Fruit fly (Drosophila melanogaster) whole organism, adult: ENCODE data around the gene Drsl3.
A peak's percentile ranks its signal among the peaks of the same experiment; 100 is the strongest.

Experiments
- CG11617 ChIP-seq: fragments of 200-800 bp; sonication (Bioruptor generic); optimal IDR thresholded peaks from 2 replicates; lab custom pipeline; 2017; ENCODE audit warnings: mild to moderate bottlenecking, missing biosample characterization, missing genetic modification reagents, missing genetic modification characterization
- CG12768 ChIP-seq: fragments of 200-800 bp; sonication (Bioruptor generic); optimal IDR thresholded peaks from 2 replicates; lab custom pipeline; 2017; ENCODE audit warnings: missing biosample characterization, missing genetic modification characterization, mild to moderate bottlenecking, moderate library complexity, missing genetic modification reagents
- CG14711 ChIP-seq: fragments of 200-800 bp; sonication (Bioruptor generic); optimal IDR thresholded peaks from 2 replicates; lab custom pipeline; 2018; ENCODE audit warnings: missing biosample characterization, mild to moderate bottlenecking, missing genetic modification characterization, moderate library complexity
- CG1620 ChIP-seq: fragments of 200-800 bp; sonication (Bioruptor generic); optimal IDR thresholded peaks from 2 replicates; lab custom pipeline; 2016; ENCODE audit warnings: missing biosample characterization, missing genetic modification characterization
- CG33017 ChIP-seq: fragments of 200-800 bp; sonication (Bioruptor generic); optimal IDR thresholded peaks from 2 replicates; lab custom pipeline; 2018; ENCODE audit warnings: missing biosample characterization, mild to moderate bottlenecking, missing genetic modification characterization, moderate library complexity
- CG5204 ChIP-seq: fragments of 200-800 bp; sonication (Bioruptor generic); optimal IDR thresholded peaks from 2 replicates; lab custom pipeline; 2016; ENCODE audit warnings: missing biosample characterization, missing genetic modification characterization
- CG7045 ChIP-seq: fragments of 200-800 bp; sonication (Bioruptor generic); optimal IDR thresholded peaks from 2 replicates; lab custom pipeline; 2017; ENCODE audit warnings: missing biosample characterization, mild to moderate bottlenecking, missing genetic modification characterization
- CG7101 ChIP-seq: fragments of 200-800 bp; sonication (Bioruptor generic); optimal IDR thresholded peaks from 2 replicates; lab custom pipeline; 2018; ENCODE audit warnings: missing biosample characterization, mild to moderate bottlenecking, missing genetic modification characterization, moderate library complexity
- Clk ChIP-seq: fragments of 200-800 bp; sonication (Bioruptor generic); optimal IDR thresholded peaks from 2 replicates; lab custom pipeline; 2017; ENCODE audit warnings: missing biosample characterization, missing genetic modification characterization
- Crg-1 ChIP-seq: fragments of 200-800 bp; sonication (Bioruptor generic); optimal IDR thresholded peaks from 2 replicates; lab custom pipeline; 2016; ENCODE audit warnings: missing biosample characterization, missing genetic modification characterization
- Hr96 ChIP-seq: fragments of 200-800 bp; sonication (Bioruptor generic); optimal IDR thresholded peaks from 2 replicates; lab custom pipeline; 2016; ENCODE audit warnings: missing biosample characterization, missing genetic modification characterization
- Mnt ChIP-seq: fragments of 200-800 bp; sonication (Bioruptor generic); optimal IDR thresholded peaks from 2 replicates; lab custom pipeline; 2016; ENCODE audit warnings: missing biosample characterization, mild to moderate bottlenecking, missing genetic modification characterization
- bab1 ChIP-seq: fragments of 200-800 bp; sonication (Bioruptor generic); optimal IDR thresholded peaks from 3 replicates; lab custom pipeline; 2019; ENCODE audit warnings: missing biosample characterization, mild to moderate bottlenecking, missing genetic modification characterization, moderate library complexity
- cic ChIP-seq: fragments of 200-800 bp; sonication (Bioruptor generic); optimal IDR thresholded peaks from 2 replicates; lab custom pipeline; 2017; ENCODE audit warnings: missing biosample characterization, mild to moderate bottlenecking, missing genetic modification characterization, moderate library complexity
- cnc ChIP-seq, 2 experiments: fragments of >200 bp; optimal IDR thresholded peaks; 2 replicates each; lab custom pipeline; 2017
- kay ChIP-seq: fragments of 200-800 bp; sonication (Bioruptor generic); peaks from one replicate; lab custom pipeline; 2016; ENCODE audit warnings: missing biosample characterization, missing genetic modification characterization, borderline replicate concordance
- ovo ChIP-seq: fragments of 200-800 bp; sonication (Bioruptor generic); optimal IDR thresholded peaks from 2 replicates; lab custom pipeline; 2016; ENCODE audit warnings: missing biosample characterization, missing genetic modification characterization
- pad ChIP-seq: fragments of 200-800 bp; sonication (Bioruptor generic); optimal IDR thresholded peaks from 3 replicates; lab custom pipeline; 2017; ENCODE audit warnings: missing biosample characterization, missing genetic modification characterization, mild to moderate bottlenecking, moderate library complexity, missing genetic modification reagents
- tj ChIP-seq: fragments of 200-800 bp; sonication (Bioruptor generic); optimal IDR thresholded peaks from 3 replicates; lab custom pipeline; 2017; ENCODE audit warnings: missing biosample characterization, mild to moderate bottlenecking, missing genetic modification characterization, moderate library complexity
- toe ChIP-seq: fragments of 200-800 bp; sonication (Bioruptor generic); optimal IDR thresholded peaks from 2 replicates; lab custom pipeline; 2016; ENCODE audit warnings: missing biosample characterization, missing genetic modification characterization

Gene Drsl3

DNA sequence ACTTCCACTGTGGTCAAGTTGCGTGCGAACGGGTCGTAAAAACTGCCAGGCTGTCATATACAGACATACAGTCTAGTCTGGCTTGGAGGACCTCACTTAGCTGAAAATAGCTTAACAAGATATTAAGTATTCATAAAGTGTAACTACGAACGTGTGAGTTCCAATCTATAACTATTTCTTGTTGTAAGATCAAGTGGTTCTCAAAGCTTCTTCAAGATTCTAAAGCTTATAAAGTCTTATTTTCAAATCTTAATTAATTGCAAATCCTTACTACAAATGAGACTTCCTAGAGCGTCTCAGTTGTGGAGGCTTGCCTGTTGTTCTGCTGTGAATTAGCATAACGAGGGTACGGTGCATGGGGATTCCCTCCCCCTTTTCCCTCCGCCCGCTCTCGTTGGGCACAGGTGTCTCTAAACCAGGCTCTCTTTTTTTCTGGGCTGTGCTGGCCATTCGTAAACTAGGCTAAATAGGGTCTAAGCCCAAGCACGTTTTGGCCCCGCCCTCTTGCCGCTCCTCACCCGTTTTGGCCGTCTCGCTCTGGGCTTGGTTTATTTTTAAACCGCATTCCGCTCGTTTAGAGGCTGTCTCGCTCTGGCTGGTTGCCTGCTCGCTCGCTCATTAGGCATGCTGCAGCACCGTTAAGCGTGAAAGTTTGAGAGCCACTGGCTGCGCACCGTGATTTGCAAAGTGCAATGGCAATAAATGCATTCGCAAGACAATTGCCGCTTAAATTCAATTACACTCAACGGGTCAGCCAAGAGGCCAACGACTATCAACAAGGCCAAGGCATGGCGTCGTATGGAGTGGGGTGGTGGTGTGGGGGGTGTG is 23.4 kb downstream of the Drsl3 start:
- TF ChIP-seq CG11617 (GFP tag; lab: Kevin White, UChicago) (no peak), cnc (optimal IDR thresholded peaks at IDR 0.05; lab: Kevin White, UChicago) (no peak), CG33017 (tag; lab: Kevin White, UChicago) (no peak), ovo (GFP tag; lab: Kevin White, UChicago) (peak; percentile 97), CG7101 (no peak), CG1620 (GFP tag; lab: Kevin White, UChicago) (no peak), Clk (GFP tag; lab: Kevin White, UChicago) (no peak), cic (GFP tag; lab: Kevin White, UChicago) (no peak), Crg-1 (GFP tag; lab: Kevin White, UChicago) (peak; percentile 17), kay (GFP tag; lab: Kevin White, UChicago) (peak; percentile 10), CG7045 (GFP tag; lab: Kevin White, UChicago) (no peak), bab1 (GFP tag; lab: Kevin White, UChicago) (no peak), Hr96 (GFP tag; lab: Kevin White, UChicago) (no peak), pad (no peak), tj (GFP tag; lab: Kevin White, UChicago) (no peak), CG14711 (tag; lab: Kevin White, UChicago) (no peak), Mnt (peak; percentile 14), CG12768 (no peak), CG5204 (GFP tag; lab: Kevin White, UChicago) (no peak)

DNA sequence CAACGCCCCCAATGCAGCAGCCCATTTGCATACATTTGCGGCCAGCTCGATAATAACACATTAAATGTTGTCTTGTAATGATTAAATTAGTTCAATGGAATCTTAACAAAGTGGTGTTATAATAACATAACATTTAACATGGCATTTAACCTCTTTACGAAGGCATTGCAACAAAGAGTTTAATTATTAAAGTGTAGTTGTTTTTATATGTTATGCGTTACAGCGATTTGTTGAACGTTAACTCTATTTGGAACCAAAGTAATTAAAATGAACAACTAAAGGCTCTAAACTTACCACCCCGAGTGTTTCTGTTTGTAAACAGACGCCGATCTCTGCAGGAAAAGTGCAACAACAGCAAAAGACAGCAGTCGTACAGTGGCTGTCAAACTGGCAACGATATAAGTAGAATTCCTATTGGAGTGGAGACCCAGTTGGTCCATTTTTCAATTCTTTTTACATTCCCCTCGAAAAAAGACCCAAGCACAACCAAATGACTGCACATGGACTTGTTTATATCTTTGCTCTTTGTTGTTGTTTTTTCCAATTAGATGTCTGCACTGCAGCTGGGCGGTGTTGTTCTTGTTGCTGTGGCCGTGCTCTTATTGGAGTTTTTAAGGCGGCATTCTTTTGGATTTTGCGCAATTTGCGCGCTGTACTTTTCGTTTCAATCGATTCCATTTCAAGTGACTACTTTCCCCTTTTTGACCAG is 24.2 kb downstream of the Drsl3 start:
- TF ChIP-seq CG14711 (tag; lab: Kevin White, UChicago) (peak; percentile 6), CG7045 (GFP tag; lab: Kevin White, UChicago) (no peak)

- TF ChIP-seq Crg-1 (GFP tag; lab: Kevin White, UChicago) (no peak), ovo (GFP tag; lab: Kevin White, UChicago) (no peak), pad (no peak), CG12768 (no peak), CG7101 (peak; percentile 10), tj (GFP tag; lab: Kevin White, UChicago) (peak; percentile 22), CG11617 (GFP tag; lab: Kevin White, UChicago) (no peak), cic (GFP tag; lab: Kevin White, UChicago) (no peak), CG7045 (GFP tag; lab: Kevin White, UChicago) (no peak), Hr96 (GFP tag; lab: Kevin White, UChicago) (no peak), CG1620 (GFP tag; lab: Kevin White, UChicago) (no peak), bab1 (GFP tag; lab: Kevin White, UChicago) (no peak), toe (GFP tag; lab: Kevin White, UChicago) (no peak), CG5204 (GFP tag; lab: Kevin White, UChicago) (no peak), cnc (optimal IDR thresholded peaks at IDR 0.05; lab: Kevin White, UChicago) (no peak), CG14711 (tag; lab: Kevin White, UChicago) (peak; percentile 4), Clk (GFP tag; lab: Kevin White, UChicago) (no peak), kay (GFP tag; lab: Kevin White, UChicago) (peak; percentile 45)
Observed at dm6 chr3L:3339695-3340226, 25.0 kb downstream of the Drsl3 start.

dm6 chr3L:3342307-3342940 is 27.6 kb downstream of the Drsl3 start:
- TF ChIP-seq Mnt, result no peak
- TF ChIP-seq tj (GFP tag; lab: Kevin White, UChicago), result peak; percentile 66

- TF ChIP-seq pad, result no peak
- TF ChIP-seq ovo (GFP tag; lab: Kevin White, UChicago), result no peak
- peak; percentile 48 for TF ChIP-seq kay (GFP tag; lab: Kevin White, UChicago)
Observed at dm6 chr3L:3343260-3343659, 28.5 kb downstream of the Drsl3 start.

- TF ChIP-seq tj (GFP tag; lab: Kevin White, UChicago), result peak; percentile 80
- TF ChIP-seq CG11617 (GFP tag; lab: Kevin White, UChicago), result no peak
- TF ChIP-seq CG1620 (GFP tag; lab: Kevin White, UChicago), result no peak
- no peak for TF ChIP-seq Mnt
Observed at dm6 chr3L:3344528-3344927, 29.7 kb downstream of the Drsl3 start.
